Worm (Caenorhabditis elegans) whole organism, late embryonic: ENCODE results near the gene C46A5.1.

Experiments used
- ceh-9 ChIP-seq: sonication (generic microtip); optimal IDR thresholded peaks from 2 replicates; lab custom pipeline; 2016; ENCODE audit warnings: mild to moderate bottlenecking, missing genetic modification characterization, inconsistent platforms, missing compliant biosample characterization
- fkh-10 ChIP-seq: fragments of 150-350 bp; optimal IDR thresholded peaks from 2 replicates; lab custom pipeline; 2014; ENCODE audit warnings: missing biosample characterization, missing genetic modification reagents, missing genetic modification characterization
- nfya-1 ChIP-seq: sonication (generic microtip); optimal IDR thresholded peaks from 2 replicates; lab custom pipeline; 2017; ENCODE audit warnings: missing genetic modification characterization, mild to moderate bottlenecking, missing compliant biosample characterization, antibody characterized with exemption, moderate library complexity
- nhr-11 ChIP-seq: fragments of 150-350 bp; optimal IDR thresholded peaks from 2 replicates; lab custom pipeline; 2014; ENCODE audit warnings: missing biosample characterization, missing genetic modification characterization
- pros-1 ChIP-seq: fragments of 150-350 bp; optimal IDR thresholded peaks from 2 replicates; lab custom pipeline; 2014; ENCODE audit warnings: missing biosample characterization, missing genetic modification reagents, missing genetic modification characterization
- unc-42 ChIP-seq: sonication (generic microtip); optimal IDR thresholded peaks from 2 replicates; lab custom pipeline; 2016; ENCODE audit warnings: missing genotype, missing genetic modification characterization, missing compliant biosample characterization

- TF ChIP-seq ceh-9 (tag; lab: Kevin White, UChicago) (no peak), pros-1 (no peak), nfya-1 (tag; lab: Kevin White, UChicago) (no peak), fkh-10 (GFP tag; lab: Kevin White, UChicago) (no peak), unc-42 (no peak), nhr-11 (tag; lab: Kevin White, UChicago) (no peak)
Observed at ce11 chrIV:7816402-7817102, 52.8 kb downstream of the C46A5.1 start.
